Fruit fly (Drosophila melanogaster) whole organism, adult: ENCODE measurements around the gene plh.

Source experiments
- CG11617 ChIP-seq: fragments of 200-800 bp; sonication (Bioruptor generic); optimal IDR thresholded peaks from 2 replicates; lab custom pipeline; 2017; ENCODE audit warnings: mild to moderate bottlenecking, missing biosample characterization, missing genetic modification reagents, missing genetic modification characterization
- CG12768 ChIP-seq: fragments of 200-800 bp; sonication (Bioruptor generic); optimal IDR thresholded peaks from 2 replicates; lab custom pipeline; 2017; ENCODE audit warnings: missing biosample characterization, missing genetic modification characterization, mild to moderate bottlenecking, moderate library complexity, missing genetic modification reagents
- CG14711 ChIP-seq: fragments of 200-800 bp; sonication (Bioruptor generic); optimal IDR thresholded peaks from 2 replicates; lab custom pipeline; 2018; ENCODE audit warnings: missing biosample characterization, mild to moderate bottlenecking, missing genetic modification characterization, moderate library complexity
- CG7101 ChIP-seq: fragments of 200-800 bp; sonication (Bioruptor generic); optimal IDR thresholded peaks from 2 replicates; lab custom pipeline; 2018; ENCODE audit warnings: missing biosample characterization, mild to moderate bottlenecking, missing genetic modification characterization, moderate library complexity
- Hr96 ChIP-seq: fragments of 200-800 bp; sonication (Bioruptor generic); optimal IDR thresholded peaks from 2 replicates; lab custom pipeline; 2016; ENCODE audit warnings: missing biosample characterization, missing genetic modification characterization
- cic ChIP-seq: fragments of 200-800 bp; sonication (Bioruptor generic); optimal IDR thresholded peaks from 2 replicates; lab custom pipeline; 2017; ENCODE audit warnings: missing biosample characterization, mild to moderate bottlenecking, missing genetic modification characterization, moderate library complexity
- cnc ChIP-seq, 2 experiments: fragments of >200 bp; optimal IDR thresholded peaks; 2 replicates each; lab custom pipeline; 2017
- kay ChIP-seq: fragments of 200-800 bp; sonication (Bioruptor generic); peaks from one replicate; lab custom pipeline; 2016; ENCODE audit warnings: missing biosample characterization, missing genetic modification characterization, borderline replicate concordance

dm6 chr3R:4986666-4987065, 24.2 kb downstream of the plh start:
- no peak for TF ChIP-seq CG12768 (GFP tag; lab: Kevin White, UChicago)
- no peak for TF ChIP-seq CG11617 (GFP tag; lab: Kevin White, UChicago)
- no peak for TF ChIP-seq CG7101 (tag; lab: Kevin White, UChicago)
- no peak for TF ChIP-seq cnc (optimal IDR thresholded peaks at IDR 0.05; lab: Kevin White, UChicago)
- TF ChIP-seq Hr96 = no peak
- no peak for TF ChIP-seq cic
- TF ChIP-seq kay (GFP tag; lab: Kevin White, UChicago) = no peak
- TF ChIP-seq CG14711 (tag; lab: Kevin White, UChicago) = no peak
